Fruit fly (Drosophila melanogaster) whole organism, adult: ENCODE measurements around the gene CG13894.

ENCODE experiments used
- CG12768 ChIP-seq: fragments of 200-800 bp; sonication (Bioruptor generic); optimal IDR thresholded peaks from 2 replicates; lab custom pipeline; 2017; ENCODE audit warnings: missing biosample characterization, missing genetic modification characterization, mild to moderate bottlenecking, moderate library complexity, missing genetic modification reagents
- CG14711 ChIP-seq: fragments of 200-800 bp; sonication (Bioruptor generic); optimal IDR thresholded peaks from 2 replicates; lab custom pipeline; 2018; ENCODE audit warnings: missing biosample characterization, mild to moderate bottlenecking, missing genetic modification characterization, moderate library complexity
- CG1620 ChIP-seq: fragments of 200-800 bp; sonication (Bioruptor generic); optimal IDR thresholded peaks from 2 replicates; lab custom pipeline; 2016; ENCODE audit warnings: missing biosample characterization, missing genetic modification characterization
- CG33017 ChIP-seq: fragments of 200-800 bp; sonication (Bioruptor generic); optimal IDR thresholded peaks from 2 replicates; lab custom pipeline; 2018; ENCODE audit warnings: missing biosample characterization, mild to moderate bottlenecking, missing genetic modification characterization, moderate library complexity
- CG5204 ChIP-seq: fragments of 200-800 bp; sonication (Bioruptor generic); optimal IDR thresholded peaks from 2 replicates; lab custom pipeline; 2016; ENCODE audit warnings: missing biosample characterization, missing genetic modification characterization
- CG7045 ChIP-seq: fragments of 200-800 bp; sonication (Bioruptor generic); optimal IDR thresholded peaks from 2 replicates; lab custom pipeline; 2017; ENCODE audit warnings: missing biosample characterization, mild to moderate bottlenecking, missing genetic modification characterization
- Hr96 ChIP-seq: fragments of 200-800 bp; sonication (Bioruptor generic); optimal IDR thresholded peaks from 2 replicates; lab custom pipeline; 2016; ENCODE audit warnings: missing biosample characterization, missing genetic modification characterization
- Mnt ChIP-seq: fragments of 200-800 bp; sonication (Bioruptor generic); optimal IDR thresholded peaks from 2 replicates; lab custom pipeline; 2016; ENCODE audit warnings: missing biosample characterization, mild to moderate bottlenecking, missing genetic modification characterization
- kay ChIP-seq: fragments of 200-800 bp; sonication (Bioruptor generic); peaks from one replicate; lab custom pipeline; 2016; ENCODE audit warnings: missing biosample characterization, missing genetic modification characterization, borderline replicate concordance
- ovo ChIP-seq: fragments of 200-800 bp; sonication (Bioruptor generic); optimal IDR thresholded peaks from 2 replicates; lab custom pipeline; 2016; ENCODE audit warnings: missing biosample characterization, missing genetic modification characterization
- pad ChIP-seq: fragments of 200-800 bp; sonication (Bioruptor generic); optimal IDR thresholded peaks from 3 replicates; lab custom pipeline; 2017; ENCODE audit warnings: missing biosample characterization, missing genetic modification characterization, mild to moderate bottlenecking, moderate library complexity, missing genetic modification reagents
- toe ChIP-seq: fragments of 200-800 bp; sonication (Bioruptor generic); optimal IDR thresholded peaks from 2 replicates; lab custom pipeline; 2016; ENCODE audit warnings: missing biosample characterization, missing genetic modification characterization

DNA sequence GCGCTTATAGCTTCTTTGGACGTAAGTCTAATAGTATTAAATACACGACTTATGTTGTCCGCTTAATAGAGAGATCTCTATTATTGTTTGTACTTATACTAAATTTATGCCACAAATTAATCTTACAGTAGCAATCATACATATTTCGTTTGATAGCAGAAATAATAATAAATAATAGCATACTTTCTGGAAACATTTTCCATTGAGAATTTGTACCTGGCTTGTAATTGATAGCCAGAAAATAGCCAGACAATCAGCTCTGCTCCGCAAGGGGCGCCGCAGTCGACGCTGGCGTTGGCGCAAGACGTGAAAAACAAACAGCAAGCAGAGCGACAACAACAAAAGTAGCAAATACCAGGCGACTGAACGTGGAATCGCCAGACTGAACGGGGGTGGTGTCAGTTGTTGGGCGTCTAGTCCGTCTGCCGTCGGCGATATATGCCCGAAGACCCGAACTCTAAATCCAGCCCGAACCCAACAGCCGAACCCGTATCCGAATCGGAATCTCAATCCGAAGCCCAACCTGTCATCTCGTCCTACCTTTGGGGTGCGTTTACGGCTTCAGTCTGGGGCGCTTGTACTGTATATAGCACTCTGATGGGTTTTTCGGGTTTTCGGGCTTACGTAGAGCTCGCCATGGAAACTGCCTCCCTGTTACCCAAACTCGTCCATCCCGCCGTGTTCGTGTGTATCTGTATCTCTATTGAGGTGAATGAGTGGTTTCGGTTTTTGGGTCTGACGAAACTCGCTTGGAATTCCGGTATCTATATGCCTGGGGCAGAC, 615 bp upstream of the CG13894 start:
- TF ChIP-seq CG1620 (GFP tag; lab: Kevin White, UChicago) (no peak), CG7045 (GFP tag; lab: Kevin White, UChicago) (no peak), CG14711 (tag; lab: Kevin White, UChicago) (no peak), pad (GFP tag; lab: Kevin White, UChicago) (no peak), CG33017 (tag; lab: Kevin White, UChicago) (no peak), ovo (GFP tag; lab: Kevin White, UChicago) (no peak), toe (GFP tag; lab: Kevin White, UChicago) (no peak), kay (GFP tag; lab: Kevin White, UChicago) (no peak), Hr96 (GFP tag; lab: Kevin White, UChicago) (no peak), CG12768 (no peak), Mnt (GFP tag; lab: Kevin White, UChicago) (no peak), CG5204 (GFP tag; lab: Kevin White, UChicago) (no peak)
